Worm (Caenorhabditis elegans): ENCODE results near the gene F22E12.1.

DNA sequence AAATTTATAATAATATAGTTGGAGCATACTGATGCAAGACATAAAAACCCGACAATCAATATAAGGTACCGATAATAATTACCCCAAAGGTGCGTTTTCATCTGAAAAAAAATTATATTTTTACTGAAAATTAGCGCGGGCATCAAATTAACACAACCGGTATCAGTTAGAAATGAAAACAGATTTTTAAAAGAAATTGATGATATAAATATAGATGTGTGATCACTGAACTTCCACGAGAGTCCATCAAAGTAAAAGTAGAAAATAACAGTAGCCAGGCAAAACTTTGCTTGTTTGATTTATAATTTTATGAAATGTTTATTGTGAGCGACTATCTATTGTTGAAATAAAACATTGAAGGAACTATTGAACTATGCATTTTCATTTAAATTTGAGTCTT lies 44.1 kb upstream of the F22E12.1 start, which contains the start of gene C35A5.3:
- TF ChIP-seq fos-1 (tag; optimal IDR thresholded peaks at IDR 0.05): no peak
- no peak for TF ChIP-seq aly-2 (tag; optimal IDR thresholded peaks at IDR 0.05)
- no peak for TF ChIP-seq jun-1 (tag; optimal IDR thresholded peaks at IDR 0.05)
- TF ChIP-seq ceh-82 (tag; optimal IDR thresholded peaks at IDR 0.05): no peak
- no peak for TF ChIP-seq nhr-90 (tag; optimal IDR thresholded peaks at IDR 0.05; ENCODE audit: poor library complexity)
- TF ChIP-seq swsn-7 (tag; optimal IDR thresholded peaks at IDR 0.05): no peak
- no peak for TF ChIP-seq rnt-1 (tag; optimal IDR thresholded peaks at IDR 0.05)
- TF ChIP-seq nhr-77 (tag; optimal IDR thresholded peaks at IDR 0.05): no peak
- no peak for TF ChIP-seq nhr-84 (tag; optimal IDR thresholded peaks at IDR 0.05)
- no peak for TF ChIP-seq egl-27 (tag; optimal IDR thresholded peaks at IDR 0.05)
